Worm (Caenorhabditis elegans) whole organism, L1 larva: ENCODE measurements around the gene F46F5.14.

Source experiments
- elt-3 ChIP-seq, 6 experiments: fragments of 150-350 bp in 1 of 6; sonication (generic microtip); optimal IDR thresholded peaks; 2 replicates each; lab custom pipeline; 2017 to 2018; ENCODE audit warnings: missing biosample characterization in 6 of 6, missing genetic modification characterization in 6 of 6, inconsistent platforms in 1 of 6
- fkh-4 ChIP-seq: sonication (generic microtip); optimal IDR thresholded peaks from 2 replicates; lab custom pipeline; 2016; ENCODE audit warnings: missing compliant biosample characterization, missing genetic modification characterization, borderline replicate concordance
- nhr-12 ChIP-seq: sonication (generic microtip); optimal IDR thresholded peaks from 2 replicates; lab custom pipeline; 2017; ENCODE audit warnings: missing biosample characterization, missing genetic modification characterization
- nhr-237 ChIP-seq: fragments of 150-350 bp; optimal IDR thresholded peaks from 2 replicates; lab custom pipeline; 2014; ENCODE audit warnings: missing biosample characterization, missing genetic modification characterization
- nhr-77 ChIP-seq: fragments of 150-350 bp; optimal IDR thresholded peaks from 2 replicates; lab custom pipeline; 2014; ENCODE audit warnings: missing biosample characterization, missing genetic modification characterization
- unc-62 ChIP-seq: fragments of 150-350 bp; optimal IDR thresholded peaks from 2 replicates; lab custom pipeline; 2014; ENCODE audit warnings: missing biosample characterization, missing genetic modification reagents, missing genetic modification characterization
- ztf-11 ChIP-seq, 2 experiments: sonication (generic microtip); optimal IDR thresholded peaks; 2 replicates each; lab custom pipeline; 2016 to 2017; ENCODE audit warnings: missing genetic modification characterization in 2 of 2, missing biosample characterization in 1 of 2, missing compliant biosample characterization in 1 of 2

ce11 chrII:773830-774229, 26.0 kb upstream of the F46F5.14 start:
- TF ChIP-seq nhr-237 (tag; lab: Kevin White, UChicago) (no peak), fkh-4 (tag; lab: Kevin White, UChicago) (no peak), elt-3 (tag; optimal IDR thresholded peaks at IDR 0.05; lab: Kevin White, UChicago) (no peak), nhr-77 (tag; lab: Kevin White, UChicago) (no peak), ztf-11 (tag; optimal IDR thresholded peaks at IDR 0.05; lab: Kevin White, UChicago) (no peak), nhr-12 (tag; lab: Kevin White, UChicago) (no peak), unc-62 (no peak)
